Worm (Caenorhabditis elegans): ENCODE data around the gene srh-69.

Gene srh-69

DNA sequence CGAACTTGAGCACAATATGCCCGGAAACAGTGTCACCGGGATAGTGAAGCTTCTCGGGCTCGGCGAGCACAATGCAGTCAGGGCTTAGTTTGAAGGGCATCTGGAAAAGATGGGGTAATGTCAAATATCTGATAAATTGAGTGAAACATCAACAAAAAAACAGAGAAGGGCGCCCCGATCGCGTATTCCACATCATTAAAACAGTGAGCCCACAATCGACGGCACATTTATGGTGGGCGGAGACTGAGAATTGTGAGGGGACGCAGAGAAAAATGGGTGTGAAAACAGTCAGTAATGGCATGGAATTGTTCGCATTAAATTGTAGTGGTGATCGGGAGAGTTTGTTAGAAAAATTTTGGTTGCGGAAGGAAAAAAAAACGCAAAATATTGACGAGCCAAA lies 33.7 kb downstream of the srh-69 start, which contains the start of gene arrd-9:
TSS of gene arrd-9 (minus strand) at position 101 of the 400 bp plus-strand sequence.
- TF ChIP-seq unc-62 (GFP tag; optimal IDR thresholded peaks at IDR 0.05): no peak

DNA sequence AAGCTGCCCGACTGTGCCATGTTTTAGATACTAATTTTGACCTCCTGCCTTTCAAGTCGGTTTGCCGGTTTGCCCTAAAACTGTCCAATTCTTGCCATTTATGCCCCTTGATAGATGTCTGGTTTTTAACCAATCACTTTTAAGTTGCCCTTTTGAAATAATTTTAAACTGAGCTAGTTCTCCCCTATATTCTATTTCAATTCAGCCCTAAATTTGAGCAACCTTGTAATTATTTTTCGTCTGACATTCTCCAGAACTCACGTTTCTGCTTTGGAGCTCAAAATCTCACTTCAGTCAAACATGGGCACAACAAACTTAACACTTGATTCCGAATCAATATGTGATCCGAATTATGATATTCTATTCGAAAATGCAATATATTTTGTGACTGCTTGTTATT lies 41.1 kb downstream of the srh-69 start, which contains the start of gene srg-17:
TSS of gene srg-17 (plus strand) at position 301 of the 400 bp plus-strand sequence.
- no peak for TF ChIP-seq unc-62 (GFP tag; optimal IDR thresholded peaks at IDR 0.05)

DNA sequence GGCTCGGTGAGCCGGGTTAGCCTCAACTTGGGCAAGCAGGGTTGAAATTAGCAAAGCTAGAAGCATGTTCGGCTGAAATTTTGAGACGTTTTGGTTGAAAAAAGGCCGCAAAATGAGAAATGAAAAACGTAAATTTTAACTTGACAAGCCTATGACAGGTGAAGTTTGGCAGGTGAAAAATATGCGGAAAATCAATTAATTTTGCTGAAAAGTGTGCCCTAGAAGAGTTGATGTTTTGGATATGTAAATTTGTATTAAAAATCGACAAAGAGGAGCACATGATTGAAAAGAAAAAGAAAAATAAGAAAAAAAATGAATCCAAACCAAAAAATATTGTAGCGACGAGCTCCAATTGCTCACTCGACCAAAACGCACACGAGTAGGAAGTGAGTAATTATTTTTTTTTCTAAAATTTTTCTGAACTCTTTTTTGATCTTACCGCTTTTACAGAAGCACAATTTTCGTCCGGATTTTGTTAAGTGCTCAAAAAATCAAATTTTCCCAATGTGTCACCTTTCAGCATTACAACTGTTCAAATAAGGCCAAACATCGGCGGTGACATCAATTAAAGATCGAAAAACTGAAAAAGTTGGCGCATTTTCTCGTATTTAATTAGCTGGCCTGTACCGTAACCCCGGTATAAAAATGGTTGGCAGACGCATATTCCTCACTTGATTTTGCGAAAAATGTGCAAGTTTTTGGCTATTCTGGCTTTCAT lies 43.2 kb downstream of the srh-69 start, which contains the start of the genes F15A4.5 and phat-8:
TSS of gene F15A4.5 (minus strand) at position 101 of the 718 bp plus-strand sequence.
TSS of gene phat-8 (plus strand) at position 668 of the 718 bp plus-strand sequence.
- TF ChIP-seq unc-62 (GFP tag; optimal IDR thresholded peaks at IDR 0.05): no peak

DNA sequence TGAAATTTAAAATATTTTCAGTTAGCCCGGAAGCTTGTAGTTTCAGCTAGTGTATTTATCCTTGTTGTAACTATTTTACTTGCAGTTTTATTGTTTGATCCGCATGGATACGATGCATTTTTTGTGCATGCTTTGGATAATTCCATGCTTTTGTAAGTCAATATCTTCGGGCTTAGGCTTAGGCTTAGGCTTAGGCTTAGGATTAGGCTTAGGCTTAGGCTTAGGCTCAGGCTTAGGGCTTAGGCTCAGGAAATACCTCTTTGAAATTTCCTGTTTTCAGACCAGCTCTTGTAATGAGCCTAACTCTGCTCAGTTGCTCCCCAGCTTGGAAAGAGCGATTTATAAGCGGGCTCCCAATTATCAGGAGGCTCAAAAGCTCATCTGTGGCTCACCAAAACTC lies 47.5 kb downstream of the srh-69 start, which contains the start of gene srg-16:
TSS of gene srg-16 (plus strand) at position 87 of the 400 bp plus-strand sequence.
- TF ChIP-seq unc-62 (GFP tag; optimal IDR thresholded peaks at IDR 0.05): no peak

DNA sequence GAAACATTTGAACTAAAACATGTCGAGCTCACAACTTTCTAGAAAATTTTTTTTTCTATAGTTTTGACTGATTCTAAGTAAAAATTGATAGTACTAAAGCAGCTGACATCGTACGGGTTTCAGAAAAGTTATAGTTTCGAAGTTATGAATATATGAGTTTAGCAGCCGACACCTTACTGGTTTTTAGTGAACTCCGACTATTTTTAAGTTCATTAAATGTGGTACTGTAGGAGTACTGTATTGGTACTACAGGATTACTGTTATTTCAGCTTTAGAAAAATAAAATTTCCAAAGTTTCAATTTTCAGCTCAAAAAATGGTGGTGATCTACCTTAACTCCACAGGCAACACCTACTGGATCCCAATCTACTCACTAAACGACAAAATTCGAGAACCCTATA lies 49.0 kb downstream of the srh-69 start, which contains the start of gene sre-37:
TSS of gene sre-37 (plus strand) at position 301 of the 400 bp plus-strand sequence.
- no peak for TF ChIP-seq unc-62 (GFP tag; optimal IDR thresholded peaks at IDR 0.05)

Measured in whole organism, dauer.